Worm (Caenorhabditis elegans) whole organism, late embryonic: ENCODE data around the gene pgp-8.

Experiments used
- C08G9.2 ChIP-seq: sonication (generic microtip); optimal IDR thresholded peaks from 2 replicates; lab custom pipeline; 2016; ENCODE audit warnings: mild to moderate bottlenecking, missing genetic modification characterization, moderate library complexity, missing compliant biosample characterization
- T23F11.4 ChIP-seq: fragments of 200-800 bp; sonication (Bioruptor generic); optimal IDR thresholded peaks from 2 replicates; lab custom pipeline; 2018; ENCODE audit warnings: mild to moderate bottlenecking, missing genetic modification characterization, missing compliant biosample characterization
- Y22D7AL.16 ChIP-seq: sonication (generic microtip); optimal IDR thresholded peaks from 2 replicates; lab custom pipeline; 2016; ENCODE audit warnings: missing genetic modification characterization, missing compliant biosample characterization
- ahr-1 ChIP-seq: sonication (generic microtip); optimal IDR thresholded peaks from 2 replicates; lab custom pipeline; 2016; ENCODE audit warnings: missing genetic modification characterization, missing compliant biosample characterization
- ceh-22 ChIP-seq: sonication (generic microtip); optimal IDR thresholded peaks from 2 replicates; lab custom pipeline; 2017; ENCODE audit warnings: missing biosample characterization, missing genetic modification characterization
- ceh-30 ChIP-seq: fragments of 150-350 bp; optimal IDR thresholded peaks from 2 replicates; lab custom pipeline; 2014; ENCODE audit warnings: missing biosample characterization, missing genetic modification characterization
- che-1 ChIP-seq: sonication (generic microtip); optimal IDR thresholded peaks from 2 replicates; lab custom pipeline; 2016; ENCODE audit warnings: mild to moderate bottlenecking, missing genetic modification characterization, missing compliant biosample characterization
- dmd-4 ChIP-seq: sonication (generic microtip); optimal IDR thresholded peaks from 2 replicates; lab custom pipeline; 2016; ENCODE audit warnings: borderline replicate concordance, missing genetic modification characterization, missing compliant biosample characterization
- dve-1 ChIP-seq: sonication (generic microtip); optimal IDR thresholded peaks from 2 replicates; lab custom pipeline; 2017; ENCODE audit warnings: antibody characterized with exemption, mild to moderate bottlenecking, missing genetic modification characterization, missing compliant biosample characterization
- elt-2 ChIP-seq: sonication (generic microtip); optimal IDR thresholded peaks from 2 replicates; lab custom pipeline; 2016; ENCODE audit warnings: missing genetic modification reagents, missing genetic modification characterization, missing compliant biosample characterization
- eyg-1 ChIP-seq: sonication (generic microtip); optimal IDR thresholded peaks from 2 replicates; lab custom pipeline; 2016; ENCODE audit warnings: missing genotype, missing genetic modification characterization, missing compliant biosample characterization
- fax-1 ChIP-seq: sonication (generic microtip); optimal IDR thresholded peaks from 2 replicates; lab custom pipeline; 2016; ENCODE audit warnings: missing genotype, missing genetic modification characterization, missing compliant biosample characterization
- fkh-6 ChIP-seq: sonication (generic microtip); optimal IDR thresholded peaks from 2 replicates; lab custom pipeline; 2016; ENCODE audit warnings: missing genetic modification characterization, missing compliant biosample characterization
- gmeb-2 ChIP-seq: sonication (generic microtip); optimal IDR thresholded peaks from 2 replicates; lab custom pipeline; 2016; ENCODE audit warnings: missing genetic modification characterization, inconsistent platforms, missing compliant biosample characterization
- hlh-13 ChIP-seq: fragments of 200-800 bp; sonication (Bioruptor generic); optimal IDR thresholded peaks from 2 replicates; lab custom pipeline; 2018; ENCODE audit warnings: mild to moderate bottlenecking, missing genetic modification characterization, missing compliant biosample characterization
- hlh-6 ChIP-seq: sonication (generic microtip); optimal IDR thresholded peaks from 2 replicates; lab custom pipeline; 2016; ENCODE audit warnings: missing genotype, missing genetic modification characterization, missing compliant biosample characterization
- nfya-1 ChIP-seq: sonication (generic microtip); optimal IDR thresholded peaks from 2 replicates; lab custom pipeline; 2017; ENCODE audit warnings: missing genetic modification characterization, mild to moderate bottlenecking, missing compliant biosample characterization, antibody characterized with exemption, moderate library complexity
- nhr-11 ChIP-seq: fragments of 150-350 bp; optimal IDR thresholded peaks from 2 replicates; lab custom pipeline; 2014; ENCODE audit warnings: missing biosample characterization, missing genetic modification characterization
- pag-3 ChIP-seq: sonication (generic microtip); optimal IDR thresholded peaks from 2 replicates; lab custom pipeline; 2016; ENCODE audit warnings: missing compliant biosample characterization, missing genetic modification characterization, borderline replicate concordance
- pax-1 ChIP-seq: fragments of 150-350 bp; optimal IDR thresholded peaks from 2 replicates; lab custom pipeline; 2014; ENCODE audit warnings: missing biosample characterization, missing genetic modification characterization
- pha-4 ChIP-seq: fragments of 150-350 bp; optimal IDR thresholded peaks from 2 replicates; lab custom pipeline; 2018; ENCODE audit warnings: missing biosample characterization, missing genetic modification reagents, missing genetic modification characterization
- pqm-1 ChIP-seq: sonication (generic microtip); optimal IDR thresholded peaks from 2 replicates; lab custom pipeline; 2016; ENCODE audit warnings: missing genetic modification characterization, missing compliant biosample characterization
- pros-1 ChIP-seq: fragments of 150-350 bp; optimal IDR thresholded peaks from 2 replicates; lab custom pipeline; 2014; ENCODE audit warnings: missing biosample characterization, missing genetic modification reagents, missing genetic modification characterization
- sdc-2 ChIP-seq: sonication (generic microtip); optimal IDR thresholded peaks from 2 replicates; lab custom pipeline; 2016; ENCODE audit warnings: missing genotype, missing genetic modification characterization, missing compliant biosample characterization
- tbx-7 ChIP-seq: sonication (generic microtip); optimal IDR thresholded peaks from 2 replicates; lab custom pipeline; 2016; ENCODE audit warnings: missing genotype, missing genetic modification characterization, missing compliant biosample characterization
- ttx-3 ChIP-seq: sonication (generic microtip); optimal IDR thresholded peaks from 2 replicates; lab custom pipeline; 2016; ENCODE audit warnings: missing genetic modification reagents, missing genetic modification characterization, missing compliant biosample characterization
- unc-42 ChIP-seq: sonication (generic microtip); optimal IDR thresholded peaks from 2 replicates; lab custom pipeline; 2016; ENCODE audit warnings: missing genotype, missing genetic modification characterization, missing compliant biosample characterization
- unc-55 ChIP-seq: sonication (generic microtip); optimal IDR thresholded peaks from 2 replicates; lab custom pipeline; 2017; ENCODE audit warnings: missing biosample characterization, missing genetic modification reagents, missing genetic modification characterization
- ztf-16 ChIP-seq: sonication (generic microtip); optimal IDR thresholded peaks from 2 replicates; lab custom pipeline; 2017; ENCODE audit warnings: missing genetic modification characterization, missing compliant biosample characterization

The pgp-8 gene

DNA sequence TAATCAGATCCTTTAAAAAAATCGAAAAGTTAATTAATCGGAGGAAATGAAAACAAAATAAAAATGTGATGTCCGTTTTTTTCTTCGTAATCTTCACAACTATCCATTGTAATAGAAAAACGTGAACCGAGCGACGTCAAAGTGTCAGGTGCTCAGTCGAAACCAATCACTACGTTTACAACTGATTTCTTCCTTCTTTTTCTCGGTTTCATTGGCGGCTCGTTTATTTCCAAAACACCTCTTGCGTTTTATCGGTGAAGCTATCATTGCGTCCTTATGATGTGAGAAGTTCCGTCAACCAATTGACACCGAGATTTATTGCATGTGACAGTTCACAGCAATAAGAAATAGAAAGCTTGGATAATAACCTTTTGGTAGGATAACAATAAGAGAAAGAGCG, 11.0 kb downstream of the pgp-8 start:
- peak; percentile 30 for TF ChIP-seq unc-55 (GFP tag; lab: Kevin White, UChicago)
- peak; percentile 52 for TF ChIP-seq nfya-1
- no peak for TF ChIP-seq elt-2 (tag; lab: Kevin White, UChicago)

DNA sequence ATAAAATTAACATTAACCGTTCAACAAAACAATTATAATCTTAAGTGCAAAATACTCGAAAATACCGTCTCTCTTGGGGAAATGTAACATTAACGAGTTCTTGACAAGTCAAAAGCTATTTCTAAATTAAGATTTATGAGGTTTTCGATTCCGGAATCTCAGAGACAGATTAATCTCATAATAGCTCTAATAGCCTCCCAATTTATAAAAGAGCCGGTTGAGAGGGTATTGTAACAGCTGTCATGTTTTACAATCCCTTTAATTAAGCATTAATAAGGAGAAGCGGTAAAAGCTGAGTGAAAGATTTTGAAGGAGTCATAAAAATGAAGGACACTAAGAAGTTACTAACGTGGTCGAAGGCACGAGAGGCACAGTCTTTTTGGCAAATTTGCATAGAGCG, 12.5 kb downstream of the pgp-8 start:
- TF ChIP-seq C08G9.2 (tag; lab: Kevin White, UChicago) (no peak), pax-1 (tag; lab: Kevin White, UChicago) (peak; percentile 24), unc-42 (peak; percentile 51), nhr-11 (no peak)
- TF ChIP-seq, all 69 proteins: peak for 2

DNA sequence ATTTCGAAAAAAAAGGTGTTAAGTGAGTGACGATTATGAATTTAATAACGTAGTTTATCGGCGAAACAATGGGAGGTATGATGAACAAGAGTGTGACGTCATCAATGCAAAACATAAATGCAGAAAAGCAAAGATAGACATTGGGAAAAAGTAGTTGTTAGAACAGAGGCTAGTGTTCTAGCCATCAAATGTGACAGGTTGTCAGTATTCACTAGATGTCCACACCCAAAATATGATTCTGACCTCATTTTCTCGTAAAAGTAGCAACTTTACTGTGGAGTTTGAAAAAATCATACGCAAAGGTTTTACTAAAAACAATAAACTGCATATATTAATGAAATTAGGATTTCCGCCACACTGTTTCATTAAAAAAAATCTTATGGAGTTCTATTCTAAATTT, 13.0 kb downstream of the pgp-8 start:
- TF ChIP-seq unc-55 (GFP tag; lab: Kevin White, UChicago) (peak; percentile 58), hlh-6 (no peak)

DNA sequence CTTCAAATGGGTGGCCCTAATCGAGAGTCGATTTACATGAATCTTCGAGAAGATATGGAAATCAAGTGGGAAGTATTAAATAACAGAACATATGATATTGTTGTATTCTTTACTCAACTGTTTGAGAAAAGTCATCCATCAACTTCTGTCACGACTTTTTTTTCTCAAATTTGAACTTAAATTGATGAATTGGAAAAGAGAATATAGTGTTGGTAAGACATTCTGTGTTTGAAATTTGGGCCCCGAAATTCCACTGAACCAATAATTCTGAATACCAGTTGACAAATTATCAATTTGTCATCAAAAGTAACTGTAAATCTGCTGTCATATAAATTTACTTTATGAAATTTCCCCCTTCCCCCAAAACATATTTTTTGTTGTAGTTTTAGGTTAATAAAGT, 17.3 kb downstream of the pgp-8 start:
- TF ChIP-seq ceh-30 (tag; lab: Kevin White, UChicago) (no peak), unc-55 (GFP tag; lab: Kevin White, UChicago) (no peak), pha-4 (tag; lab: Kevin White, UChicago) (no peak), eyg-1 (tag; lab: Kevin White, UChicago) (no peak), pqm-1 (tag; lab: Kevin White, UChicago) (no peak), Y22D7AL.16 (no peak), dve-1 (tag; lab: Kevin White, UChicago) (no peak), gmeb-2 (tag; lab: Kevin White, UChicago) (no peak), tbx-7 (tag; lab: Kevin White, UChicago) (no peak), hlh-13 (GFP tag; lab: Kevin White, UChicago) (no peak), che-1 (tag; lab: Kevin White, UChicago) (no peak), ahr-1 (no peak), sdc-2 (no peak), ttx-3 (no peak), pros-1 (tag; lab: Kevin White, UChicago) (no peak)

DNA sequence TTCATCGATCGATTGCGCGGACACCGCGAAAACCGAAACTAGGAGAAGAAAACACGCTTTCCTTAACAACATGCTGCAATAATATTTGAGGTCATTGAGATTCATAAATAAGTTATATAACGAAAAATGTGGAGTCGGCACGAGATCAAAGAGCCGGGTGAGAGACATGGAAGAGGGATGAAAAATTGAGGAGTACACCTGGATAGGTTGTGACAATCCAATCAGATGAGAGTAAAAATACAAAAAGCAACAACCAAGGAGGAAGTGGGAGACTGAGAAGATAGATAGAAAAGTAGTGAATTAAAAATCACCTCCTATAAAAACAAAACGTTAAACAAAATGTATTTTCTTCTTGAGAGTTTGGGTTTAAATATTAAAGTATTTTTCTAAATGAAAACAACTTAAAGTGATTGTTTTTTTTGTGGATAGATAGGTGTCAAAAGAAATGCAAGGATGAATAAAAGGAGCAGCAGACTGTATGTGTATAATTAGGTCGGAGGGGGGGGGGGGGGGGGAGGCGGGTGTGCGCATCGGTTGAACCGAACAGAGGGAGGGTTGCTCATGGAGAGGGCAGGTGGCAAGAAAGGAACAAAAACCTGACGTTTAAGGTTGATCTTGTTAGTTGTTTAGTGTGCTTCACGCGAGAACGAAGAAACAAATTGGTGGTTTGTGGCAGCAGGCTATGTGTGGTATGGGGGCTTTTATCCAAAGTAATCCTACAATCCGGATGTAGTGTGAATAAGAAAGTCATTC, 19.4 kb downstream of the pgp-8 start, which contains the start of gene C05A9.2:
C05A9.2 (minus strand) TSS at position 73 of the 753 bp plus-strand sequence.
- TF ChIP-seq T23F11.4 (GFP tag; lab: Kevin White, UChicago) (no peak), elt-2 (tag; lab: Kevin White, UChicago) (peak; percentile 37)

DNA sequence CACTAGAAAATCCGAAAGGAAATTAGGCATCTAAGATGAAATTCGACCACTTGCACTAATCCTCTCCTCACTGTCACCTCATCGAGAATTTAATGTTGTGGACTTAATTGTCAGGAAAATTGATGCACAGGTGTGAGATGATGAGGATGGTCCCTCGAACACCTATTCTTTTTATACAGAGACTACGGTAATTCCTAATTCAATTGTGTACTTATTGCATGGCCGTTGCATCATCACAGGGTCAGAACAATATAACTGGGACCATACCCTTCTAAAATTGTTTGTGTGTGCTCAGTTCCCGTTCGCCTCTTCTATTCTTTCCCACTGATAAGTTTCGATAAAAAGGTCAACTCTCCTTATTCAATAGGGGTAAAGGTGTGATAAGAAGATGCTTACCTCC, 20.1 kb downstream of the pgp-8 start:
- TF ChIP-seq ztf-16 (no peak), pag-3 (no peak), elt-2 (tag; lab: Kevin White, UChicago) (peak; percentile 87), ahr-1 (no peak), dve-1 (tag; lab: Kevin White, UChicago) (no peak), fkh-6 (tag; lab: Kevin White, UChicago) (no peak), dmd-4 (no peak), ceh-22 (tag; lab: Kevin White, UChicago) (no peak), fax-1 (no peak)

DNA sequence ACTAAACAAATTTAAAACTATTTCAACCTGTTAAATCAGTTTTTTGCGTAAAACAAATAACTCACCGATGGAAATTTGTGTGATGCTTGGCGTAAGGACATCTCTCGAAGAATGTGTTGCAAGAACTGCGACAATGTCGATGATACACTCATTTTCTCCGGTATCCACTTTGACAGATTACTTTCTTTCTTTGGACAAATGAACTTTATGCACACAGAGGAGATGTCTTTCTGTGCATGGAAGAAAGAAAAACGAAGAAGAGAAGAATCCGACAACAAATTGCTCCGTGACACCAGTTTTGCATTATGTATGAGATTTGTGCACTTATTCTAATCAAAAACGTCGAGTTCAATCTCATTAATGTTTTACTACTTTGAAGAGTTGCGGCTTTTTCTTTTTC, 25.7 kb downstream of the pgp-8 start, which contains the start of gene plc-1:
plc-1 (minus strand) TSS at position 101 of the 400 bp plus-strand sequence.
- no peak for TF ChIP-seq tbx-7 (tag; lab: Kevin White, UChicago)
